Fruit fly (Drosophila melanogaster) whole organism, embryonic: ENCODE data around the gene CG14252.

Experiments
- BtbVII ChIP-seq: fragments of 200-800 bp; sonication (Bioruptor generic); optimal IDR thresholded peaks from 3 replicates; lab custom pipeline; 2017; ENCODE audit warnings: missing biosample characterization, mild to moderate bottlenecking, missing genetic modification characterization
- CG10147 ChIP-seq: fragments of 200-800 bp; sonication (Bioruptor generic); optimal IDR thresholded peaks from 2 replicates; lab custom pipeline; 2019; ENCODE audit warnings: missing biosample characterization, mild to moderate bottlenecking, missing genetic modification characterization, moderate library complexity
- CG10431 ChIP-seq: fragments of 200-800 bp; sonication (Bioruptor generic); optimal IDR thresholded peaks from 3 replicates; lab custom pipeline; 2018; ENCODE audit warnings: missing biosample characterization, mild to moderate bottlenecking, missing genetic modification characterization
- CG11723 ChIP-seq: fragments of 200-800 bp; sonication (Bioruptor generic); optimal IDR thresholded peaks from 2 replicates; lab custom pipeline; 2017; ENCODE audit warnings: missing biosample characterization, mild to moderate bottlenecking, missing genetic modification characterization
- CG12391 ChIP-seq: fragments of 200-800 bp; sonication (Bioruptor generic); optimal IDR thresholded peaks from 3 replicates; lab custom pipeline; 2018; ENCODE audit warnings: missing biosample characterization, mild to moderate bottlenecking, missing genetic modification characterization, moderate library complexity
- CG14860 ChIP-seq: fragments of 200-800 bp; sonication (Bioruptor generic); IDR thresholded peaks from 3 replicates; pipeline ENCODE4 v1.3.6; 2022; ENCODE audit warnings: missing biosample characterization, missing genetic modification characterization; ENCODE audit not compliant: partially characterized antibody
- CG15514 ChIP-seq: fragments of 200-800 bp; sonication (Bioruptor generic); optimal IDR thresholded peaks from 3 replicates; lab custom pipeline; 2017; ENCODE audit warnings: missing biosample characterization, missing genetic modification characterization, mild to moderate bottlenecking, moderate library complexity, missing genetic modification reagents
- CG1603 ChIP-seq: fragments of 200-800 bp; sonication (Bioruptor generic); optimal IDR thresholded peaks from 2 replicates; lab custom pipeline; 2019; ENCODE audit warnings: missing biosample characterization, mild to moderate bottlenecking, missing genetic modification characterization, moderate library complexity
- CG17186 ChIP-seq: fragments of 200-800 bp; sonication (Bioruptor generic); optimal IDR thresholded peaks from 3 replicates; lab custom pipeline; 2017; ENCODE audit warnings: missing biosample characterization, missing genetic modification reagents, missing genetic modification characterization
- CG17328 ChIP-seq: fragments of 200-800 bp; sonication (Bioruptor generic); IDR thresholded peaks from 2 replicates; pipeline ENCODE4 v1.3.6; 2022; ENCODE audit warnings: missing biosample characterization, missing genetic modification characterization
- CG2202 ChIP-seq: fragments of 200-800 bp; sonication (Bioruptor generic); optimal IDR thresholded peaks from 2 replicates; lab custom pipeline; 2018; ENCODE audit warnings: missing biosample characterization, mild to moderate bottlenecking, missing genetic modification characterization
- CG31441 ChIP-seq: fragments of 200-800 bp; sonication (Bioruptor generic); IDR thresholded peaks from 2 replicates; pipeline ENCODE4 v1.3.6; 2022; ENCODE audit warnings: missing biosample characterization, missing genetic modification characterization
- CG32532 ChIP-seq: fragments of 200-800 bp; sonication (Bioruptor generic); IDR thresholded peaks from 2 replicates; pipeline ENCODE4 v1.3.6; 2022; ENCODE audit warnings: missing biosample characterization, missing genetic modification characterization
- CG3995 ChIP-seq: fragments of 200-800 bp; sonication (Bioruptor generic); optimal IDR thresholded peaks from 3 replicates; lab custom pipeline; 2016; ENCODE audit warnings: missing biosample characterization, missing genetic modification characterization
- CG4328 ChIP-seq: fragments of 200-800 bp; sonication (Bioruptor generic); optimal IDR thresholded peaks from 3 replicates; lab custom pipeline; 2017; ENCODE audit warnings: missing biosample characterization, missing genetic modification reagents, missing genetic modification characterization
- CG6654 ChIP-seq: fragments of 200-800 bp; sonication (Bioruptor generic); optimal IDR thresholded peaks from 2 replicates; lab custom pipeline; 2017; ENCODE audit warnings: missing biosample characterization, mild to moderate bottlenecking, missing genetic modification characterization
- CG7357 ChIP-seq: fragments of 200-800 bp; sonication (Bioruptor generic); IDR thresholded peaks from 3 replicates; pipeline ENCODE4 v1.3.6; 2022; ENCODE audit warnings: missing biosample characterization, missing genetic modification characterization
- CG8089 ChIP-seq: fragments of 200-800 bp; sonication (Bioruptor generic); optimal IDR thresholded peaks from 3 replicates; lab custom pipeline; 2016; ENCODE audit warnings: missing biosample characterization, missing genetic modification characterization
- CG8359 ChIP-seq: fragments of 200-800 bp; sonication (Bioruptor generic); optimal IDR thresholded peaks from 2 replicates; lab custom pipeline; 2017; ENCODE audit warnings: missing biosample characterization, mild to moderate bottlenecking, missing genetic modification characterization, borderline replicate concordance
- CG8388 ChIP-seq: fragments of 200-800 bp; sonication (Bioruptor generic); optimal IDR thresholded peaks from 2 replicates; lab custom pipeline; 2019; ENCODE audit warnings: missing biosample characterization, mild to moderate bottlenecking, missing genetic modification characterization, moderate library complexity
- CG8944 ChIP-seq: fragments of 200-800 bp; sonication (Bioruptor generic); optimal IDR thresholded peaks from 3 replicates; lab custom pipeline; 2016; ENCODE audit warnings: missing biosample characterization, missing genetic modification characterization
- CG9932 ChIP-seq: fragments of 200-800 bp; sonication (Bioruptor generic); IDR thresholded peaks from 2 replicates; pipeline ENCODE4 v1.3.6; 2022; ENCODE audit warnings: missing biosample characterization, missing genetic modification characterization
- Dip2 ChIP-seq: fragments of 200-800 bp; sonication (Bioruptor generic); IDR thresholded peaks from 2 replicates; pipeline ENCODE4 v1.3.6; 2022; ENCODE audit warnings: missing biosample characterization, missing genetic modification characterization
- E2f2 ChIP-seq: fragments of 200-800 bp; sonication (Bioruptor generic); IDR thresholded peaks from 2 replicates; pipeline ENCODE4 v1.3.6; 2022; ENCODE audit warnings: missing biosample characterization, missing genetic modification characterization
- H15 ChIP-seq: fragments of 200-800 bp; sonication (Bioruptor generic); IDR thresholded peaks from 3 replicates; pipeline ENCODE4 v1.3.6; 2022; ENCODE audit warnings: missing biosample characterization, missing genetic modification characterization
- HmgZ ChIP-seq: fragments of 200-800 bp; sonication (Bioruptor generic); optimal IDR thresholded peaks from 2 replicates; lab custom pipeline; 2018; ENCODE audit warnings: missing biosample characterization, mild to moderate bottlenecking, missing genetic modification characterization
- Hr3 ChIP-seq: fragments of 200-800 bp; sonication (Bioruptor generic); optimal IDR thresholded peaks from 3 replicates; lab custom pipeline; 2016; ENCODE audit warnings: missing biosample characterization, missing genetic modification characterization
- Nf-YC ChIP-seq: fragments of 200-800 bp; optimal IDR thresholded peaks from 3 replicates; lab custom pipeline; 2019; ENCODE audit warnings: missing biosample characterization, mild to moderate bottlenecking, missing genetic modification characterization, moderate library complexity
- Opbp ChIP-seq: fragments of 200-800 bp; sonication (Bioruptor generic); IDR thresholded peaks from 3 replicates; pipeline ENCODE4 v1.3.6; 2022; ENCODE audit warnings: missing biosample characterization, missing genetic modification characterization; ENCODE audit not compliant: partially characterized antibody
- Sry-β ChIP-seq: fragments of 200-800 bp; sonication (Bioruptor generic); optimal IDR thresholded peaks from 2 replicates; lab custom pipeline; 2018; ENCODE audit warnings: missing biosample characterization, mild to moderate bottlenecking, missing genetic modification characterization, moderate library complexity
- Taf1 ChIP-seq: fragments of 200-800 bp; sonication (Bioruptor generic); IDR thresholded peaks from 2 replicates; pipeline ENCODE4 v1.3.6; 2022; ENCODE audit warnings: missing biosample characterization, missing genetic modification characterization
- Xbp1 ChIP-seq: fragments of 200-800 bp; sonication (Bioruptor generic); optimal IDR thresholded peaks from 3 replicates; lab custom pipeline; 2016; ENCODE audit warnings: missing biosample characterization, mild to moderate bottlenecking, missing genetic modification characterization
- YL-1 ChIP-seq: fragments of 200-800 bp; sonication (Bioruptor generic); optimal IDR thresholded peaks from 3 replicates; lab custom pipeline; 2017; ENCODE audit warnings: missing biosample characterization, mild to moderate bottlenecking, missing genetic modification characterization
- abd-A ChIP-seq: fragments of 200-800 bp; sonication (Bioruptor generic); optimal IDR thresholded peaks from 3 replicates; lab custom pipeline; 2019; ENCODE audit warnings: missing biosample characterization, mild to moderate bottlenecking, missing genetic modification characterization, moderate library complexity
- ac ChIP-seq: fragments of 200-800 bp; sonication (Bioruptor generic); optimal IDR thresholded peaks from 3 replicates; lab custom pipeline; 2017; ENCODE audit warnings: missing biosample characterization, mild to moderate bottlenecking, missing genetic modification characterization
- dmrt11E ChIP-seq: fragments of 200-800 bp; sonication (Bioruptor generic); optimal IDR thresholded peaks from 3 replicates; lab custom pipeline; 2018; ENCODE audit warnings: missing biosample characterization, mild to moderate bottlenecking, missing genetic modification characterization, moderate library complexity
- dpn ChIP-seq, 2 experiments: fragments of 200-800 bp; sonication (Bioruptor generic); optimal IDR thresholded peaks; 3 replicates each; lab custom pipeline; 2016; ENCODE audit warnings: missing biosample characterization in 2 of 2, missing genetic modification characterization in 2 of 2
- hkb ChIP-seq, 2 experiments: fragments of 200-800 bp in 1 of 2; fragments of >200 bp in 1 of 2; sonication (Bioruptor generic) in 1 of 2; IDR thresholded peaks in 1 of 2; optimal IDR thresholded peaks in 1 of 2; 2 replicates each; pipeline versions ENCODE4 v1.3.6 to Lab custom; 2017 to 2022; ENCODE audit warnings: missing biosample characterization in 1 of 2, missing genetic modification characterization in 1 of 2
- luna ChIP-seq: fragments of 200-800 bp; sonication (Bioruptor generic); optimal IDR thresholded peaks from 2 replicates; lab custom pipeline; 2016; ENCODE audit warnings: missing biosample characterization, missing genetic modification characterization
- nom ChIP-seq: fragments of 200-800 bp; sonication (Bioruptor generic); optimal IDR thresholded peaks from 2 replicates; lab custom pipeline; 2017; ENCODE audit warnings: missing biosample characterization, missing genetic modification characterization, mild to moderate bottlenecking, moderate library complexity, missing genetic modification reagents
- onecut ChIP-seq: fragments of 200-800 bp; sonication (Bioruptor generic); IDR thresholded peaks from 2 replicates; pipeline ENCODE4 v1.3.6; 2022; ENCODE audit warnings: missing biosample characterization, missing genetic modification characterization
- org-1 ChIP-seq: fragments of 200-800 bp; sonication (Bioruptor generic); optimal IDR thresholded peaks from 2 replicates; lab custom pipeline; 2017; ENCODE audit warnings: missing biosample characterization, missing genetic modification characterization
- pb ChIP-seq: fragments of 200-800 bp; sonication (Bioruptor generic); optimal IDR thresholded peaks from 3 replicates; lab custom pipeline; 2016; ENCODE audit warnings: missing biosample characterization, missing genetic modification characterization
- pfk ChIP-seq: fragments of 200-800 bp; sonication (Bioruptor generic); optimal IDR thresholded peaks from 2 replicates; lab custom pipeline; 2018; ENCODE audit warnings: missing biosample characterization, mild to moderate bottlenecking, missing genetic modification characterization, moderate library complexity
- phol ChIP-seq: fragments of 200-800 bp; sonication (Bioruptor generic); optimal IDR thresholded peaks from 3 replicates; lab custom pipeline; 2018; ENCODE audit warnings: missing biosample characterization, mild to moderate bottlenecking, missing genetic modification characterization, moderate library complexity
- rib ChIP-seq: fragments of 200-800 bp; sonication (Bioruptor generic); IDR thresholded peaks from 2 replicates; pipeline ENCODE4 v1.3.6; 2022; ENCODE audit warnings: missing biosample characterization, missing genetic modification characterization
- schlank ChIP-seq: fragments of 200-800 bp; sonication (Bioruptor generic); optimal IDR thresholded peaks from 2 replicates; lab custom pipeline; 2018; ENCODE audit warnings: missing biosample characterization, mild to moderate bottlenecking, missing genetic modification characterization
- slbo ChIP-seq: fragments of 200-800 bp; sonication (Bioruptor generic); IDR thresholded peaks from 2 replicates; pipeline ENCODE4 v1.3.6; 2022; ENCODE audit warnings: missing biosample characterization, missing genetic modification characterization
- sob ChIP-seq: fragments of 200-800 bp; sonication (Bioruptor generic); IDR thresholded peaks from 2 replicates; pipeline ENCODE4 v1.3.6; 2022; ENCODE audit warnings: missing biosample characterization, missing genetic modification characterization

The CG14252 gene

dm6 chr3R:26956376-26957062, 11.2 kb downstream of the CG14252 start (continued):
- TF ChIP-seq onecut (no peak; the same call in 1 of the 2 replicates), CG32532 (GFP tag; lab: Robert Waterston, UW) (no peak), CG17186 (GFP tag; lab: Kevin White, UChicago) (no peak), dpn (GFP tag; optimal IDR thresholded peaks at IDR 0.05; lab: Kevin White, UChicago) (no peak), CG9932 (GFP tag; lab: Robert Waterston, UW) (no peak), pfk (no peak), Taf1 (GFP tag; lab: Robert Waterston, UW) (no peak), Opbp (GFP tag; lab: Robert Waterston, UW) (no peak), HmgZ (no peak), slbo (GFP tag; lab: Robert Waterston, UW) (peak; percentile 35; the same call in 1 of the 2 replicates), CG3995 (GFP tag; lab: Kevin White, UChicago) (no peak), CG10147 (no peak), YL-1 (GFP tag; lab: Kevin White, UChicago) (no peak), sob (no peak), CG2202 (tag; lab: Kevin White, UChicago) (no peak), Hr3 (no peak), CG7357 (GFP tag; lab: Robert Waterston, UW) (no peak), CG15514 (GFP tag; lab: Kevin White, UChicago) (no peak), CG8089 (GFP tag; lab: Kevin White, UChicago) (no peak), CG6654 (GFP tag; lab: Kevin White, UChicago) (no peak), CG10431 (GFP tag; lab: Kevin White, UChicago) (no peak), org-1 (GFP tag; lab: Kevin White, UChicago) (no peak), CG17328 (GFP tag; lab: Robert Waterston, UW) (0 out of 2 replicates have a peak, but pooled peaks have one; percentile 25), Sry-β (no peak), H15 (GFP tag; lab: Robert Waterston, UW) (no peak), BtbVII (GFP tag; lab: Kevin White, UChicago) (peak; percentile 7), dmrt11E (tag; lab: Kevin White, UChicago) (no peak), rib (GFP tag; lab: Robert Waterston, UW) (no peak), CG8388 (GFP tag; lab: Kevin White, UChicago) (no peak), schlank (tag; lab: Kevin White, UChicago) (no peak), abd-A (tag; lab: Kevin White, UChicago) (no peak), luna (GFP tag; lab: Kevin White, UChicago) (no peak), CG8944 (GFP tag; lab: Kevin White, UChicago) (no peak), hkb (optimal IDR thresholded peaks at IDR 0.05; lab: Kevin White, UChicago) (peak; percentile 25), hkb (GFP tag; IDR thresholded peaks at IDR 0.05; lab: Robert Waterston, UW) (no peak), ac (no peak), CG8359 (no peak), Nf-YC (tag; lab: Kevin White, UChicago) (no peak), E2f2 (peak; percentile 21; the same call in 1 of the 2 replicates), CG11723 (GFP tag; lab: Kevin White, UChicago) (no peak), pb (GFP tag; lab: Kevin White, UChicago) (peak; percentile 25), CG31441 (GFP tag; lab: Robert Waterston, UW) (no peak), Dip2 (GFP tag; lab: Robert Waterston, UW) (no peak), CG4328 (GFP tag; lab: Kevin White, UChicago) (no peak), CG14860 (GFP tag; lab: Robert Waterston, UW) (no peak), Xbp1 (GFP tag; lab: Kevin White, UChicago) (no peak), CG12391 (tag; lab: Kevin White, UChicago) (no peak), nom (no peak), CG1603 (tag; lab: Kevin White, UChicago) (peak; percentile 3), phol (tag; lab: Kevin White, UChicago) (peak; percentile 7)
